Fruit fly (Drosophila melanogaster) whole organism, embryonic: ENCODE measurements around the gene Apoltp.

Source experiments
- Ada2b ChIP-seq: fragments of 200-800 bp; sonication (Bioruptor generic); IDR thresholded peaks from 2 replicates; pipeline ENCODE4 v1.3.6; 2022; ENCODE audit warnings: missing biosample characterization, missing genetic modification characterization
- C15 ChIP-seq: fragments of 200-800 bp; sonication (Bioruptor generic); IDR thresholded peaks from 3 replicates; pipeline ENCODE4 v1.3.6; 2022; ENCODE audit warnings: missing biosample characterization, missing genetic modification characterization
- CG11247 ChIP-seq: fragments of 200-800 bp; sonication (Bioruptor generic); IDR thresholded peaks from 2 replicates; pipeline ENCODE4 v1.3.6; 2022; ENCODE audit warnings: missing biosample characterization, missing genetic modification characterization
- CG11560 ChIP-seq: fragments of 200-800 bp; sonication (Bioruptor generic); IDR thresholded peaks from 3 replicates; pipeline ENCODE4 v1.3.6; 2022; ENCODE audit warnings: missing biosample characterization, missing genetic modification characterization
- CG12391 ChIP-seq: fragments of 200-800 bp; sonication (Bioruptor generic); optimal IDR thresholded peaks from 3 replicates; lab custom pipeline; 2018; ENCODE audit warnings: missing biosample characterization, mild to moderate bottlenecking, missing genetic modification characterization, moderate library complexity
- CG14860 ChIP-seq: fragments of 200-800 bp; sonication (Bioruptor generic); IDR thresholded peaks from 3 replicates; pipeline ENCODE4 v1.3.6; 2022; ENCODE audit warnings: missing biosample characterization, missing genetic modification characterization; ENCODE audit not compliant: partially characterized antibody
- CG15601 ChIP-seq: fragments of 200-800 bp; sonication (Bioruptor generic); optimal IDR thresholded peaks from 3 replicates; lab custom pipeline; 2019; ENCODE audit warnings: missing biosample characterization, mild to moderate bottlenecking, missing genetic modification characterization, moderate library complexity
- CG1647 ChIP-seq: fragments of 200-800 bp; sonication (Bioruptor generic); optimal IDR thresholded peaks from 3 replicates; lab custom pipeline; 2016; ENCODE audit warnings: missing biosample characterization, missing genetic modification characterization
- CG17328 ChIP-seq: fragments of 200-800 bp; sonication (Bioruptor generic); IDR thresholded peaks from 2 replicates; pipeline ENCODE4 v1.3.6; 2022; ENCODE audit warnings: missing biosample characterization, missing genetic modification characterization
- CG17612 ChIP-seq: fragments of 200-800 bp; sonication (Bioruptor generic); IDR thresholded peaks from 2 replicates; pipeline ENCODE4 v1.3.6; 2022; ENCODE audit warnings: missing biosample characterization, missing genetic modification characterization
- CG17912 ChIP-seq: fragments of 200-800 bp; sonication (Bioruptor generic); optimal IDR thresholded peaks from 2 replicates; lab custom pipeline; 2018; ENCODE audit warnings: missing biosample characterization, mild to moderate bottlenecking, missing genetic modification characterization
- CG2202 ChIP-seq: fragments of 200-800 bp; sonication (Bioruptor generic); optimal IDR thresholded peaks from 2 replicates; lab custom pipeline; 2018; ENCODE audit warnings: missing biosample characterization, mild to moderate bottlenecking, missing genetic modification characterization
- CG2678 ChIP-seq: fragments of 200-800 bp; sonication (Bioruptor generic); optimal IDR thresholded peaks from 3 replicates; lab custom pipeline; 2019; ENCODE audit warnings: missing biosample characterization, mild to moderate bottlenecking, missing genetic modification characterization, moderate library complexity
- CG2712 ChIP-seq: fragments of 200-800 bp; optimal IDR thresholded peaks from 3 replicates; lab custom pipeline; 2019; ENCODE audit warnings: missing biosample characterization, mild to moderate bottlenecking, missing genetic modification characterization, moderate library complexity
- CG2889 ChIP-seq: fragments of 200-800 bp; sonication (Bioruptor generic); IDR thresholded peaks from 3 replicates; pipeline ENCODE4 v1.3.6; 2022; ENCODE audit warnings: missing biosample characterization, missing genetic modification characterization
- CG33557 ChIP-seq: fragments of 200-800 bp; sonication (Bioruptor generic); optimal IDR thresholded peaks from 2 replicates; lab custom pipeline; 2019; ENCODE audit warnings: missing biosample characterization, mild to moderate bottlenecking, missing genetic modification characterization, moderate library complexity
- CG4854 ChIP-seq: fragments of 200-800 bp; sonication (Bioruptor generic); optimal IDR thresholded peaks from 2 replicates; lab custom pipeline; 2016; ENCODE audit warnings: missing biosample characterization, missing genetic modification characterization, inconsistent platforms
- CG5245 ChIP-seq: fragments of 200-800 bp; sonication (Bioruptor generic); optimal IDR thresholded peaks from 3 replicates; lab custom pipeline; 2016; ENCODE audit warnings: missing biosample characterization, missing genetic modification characterization
- CG6654 ChIP-seq: fragments of 200-800 bp; sonication (Bioruptor generic); optimal IDR thresholded peaks from 2 replicates; lab custom pipeline; 2017; ENCODE audit warnings: missing biosample characterization, mild to moderate bottlenecking, missing genetic modification characterization
- CG6813 ChIP-seq: fragments of 200-800 bp; sonication (Bioruptor generic); optimal IDR thresholded peaks from 2 replicates; lab custom pipeline; 2017; ENCODE audit warnings: missing biosample characterization, missing genetic modification characterization, mild to moderate bottlenecking, moderate library complexity, missing genetic modification reagents
- CG8944 ChIP-seq: fragments of 200-800 bp; sonication (Bioruptor generic); optimal IDR thresholded peaks from 3 replicates; lab custom pipeline; 2016; ENCODE audit warnings: missing biosample characterization, missing genetic modification characterization
- Dbx ChIP-seq: fragments of 200-800 bp; sonication (Bioruptor generic); IDR thresholded peaks from 3 replicates; pipeline ENCODE4 v1.3.6; 2022; ENCODE audit warnings: missing biosample characterization, missing genetic modification characterization
- Doc3 ChIP-seq: fragments of 200-800 bp; sonication (Bioruptor generic); IDR thresholded peaks from 3 replicates; pipeline ENCODE4 v1.3.6; 2022; ENCODE audit warnings: missing biosample characterization, missing genetic modification characterization; ENCODE audit not compliant: partially characterized antibody
- HHEX ChIP-seq: fragments of 200-800 bp; sonication (Bioruptor generic); optimal IDR thresholded peaks from 3 replicates; lab custom pipeline; 2017; ENCODE audit warnings: missing biosample characterization, mild to moderate bottlenecking, missing genetic modification characterization, missing genetic modification reagents
- Hand ChIP-seq: fragments of 200-800 bp; sonication (Bioruptor generic); optimal IDR thresholded peaks from 2 replicates; lab custom pipeline; 2017; ENCODE audit warnings: mild to moderate bottlenecking, missing biosample characterization, missing genetic modification reagents, missing genetic modification characterization
- Med ChIP-seq: fragments of 200-800 bp; sonication (Bioruptor generic); peaks from one replicate; lab custom pipeline; 2016; ENCODE audit warnings: missing biosample characterization, missing genetic modification characterization, mild to moderate bottlenecking, inconsistent platforms, moderate library complexity
- Mes4 ChIP-seq: fragments of 200-800 bp; sonication (Bioruptor generic); optimal IDR thresholded peaks from 2 replicates; lab custom pipeline; 2016; ENCODE audit warnings: missing biosample characterization, missing genetic modification characterization
- Nf-YB ChIP-seq: fragments of 200-800 bp; sonication (Bioruptor generic); optimal IDR thresholded peaks from 3 replicates; lab custom pipeline; 2019; ENCODE audit warnings: missing biosample characterization, mild to moderate bottlenecking, missing genetic modification characterization, moderate library complexity
- Ptx1 ChIP-seq: fragments of 200-800 bp; sonication (Bioruptor generic); IDR thresholded peaks from 2 replicates; pipeline ENCODE4 v1.3.6; 2022; ENCODE audit warnings: missing biosample characterization, missing genetic modification characterization
- Sin3A ChIP-seq: fragments of >200 bp; optimal IDR thresholded peaks from 2 replicates; lab custom pipeline; 2018
- Six4 ChIP-seq: fragments of 200-800 bp; sonication (Bioruptor generic); optimal IDR thresholded peaks from 2 replicates; lab custom pipeline; 2016; ENCODE audit warnings: missing biosample characterization, missing genetic modification characterization
- Stat92E ChIP-seq, 3 experiments: fragments of >200 bp in 2 of 3; fragments of 200-800 bp in 1 of 3; sonication (Bioruptor generic) in 1 of 3; optimal IDR thresholded peaks; 2 replicates each; lab custom pipeline; 2017 to 2019; ENCODE audit warnings: missing biosample characterization in 3 of 3, missing genetic modification characterization in 3 of 3, mild to moderate bottlenecking in 1 of 3, moderate library complexity in 1 of 3
- TFAM ChIP-seq: fragments of 200-800 bp; sonication (Bioruptor generic); optimal IDR thresholded peaks from 2 replicates; lab custom pipeline; 2017; ENCODE audit warnings: missing biosample characterization, missing genetic modification characterization, inconsistent platforms
- ab ChIP-seq: fragments of 200-800 bp; sonication (Bioruptor generic); optimal IDR thresholded peaks from 2 replicates; lab custom pipeline; 2016; ENCODE audit warnings: missing biosample characterization, missing genetic modification characterization
- bab2 ChIP-seq: fragments of 200-800 bp; sonication (Bioruptor generic); optimal IDR thresholded peaks from 2 replicates; lab custom pipeline; 2016; ENCODE audit warnings: missing biosample characterization, missing genetic modification characterization
- cas ChIP-seq: fragments of 200-800 bp; sonication (Bioruptor generic); IDR thresholded peaks from 2 replicates; pipeline ENCODE4 v1.3.6; 2022; ENCODE audit warnings: missing biosample characterization, missing genetic modification characterization
- cg ChIP-seq: fragments of 200-800 bp; sonication (Bioruptor generic); optimal IDR thresholded peaks from 3 replicates; lab custom pipeline; 2019; ENCODE audit warnings: missing biosample characterization, mild to moderate bottlenecking, missing genetic modification characterization, moderate library complexity
- dpn ChIP-seq, 2 experiments: fragments of 200-800 bp; sonication (Bioruptor generic); optimal IDR thresholded peaks; 3 replicates each; lab custom pipeline; 2016; ENCODE audit warnings: missing biosample characterization in 2 of 2, missing genetic modification characterization in 2 of 2
- en ChIP-seq: fragments of 200-800 bp; sonication (Bioruptor generic); optimal IDR thresholded peaks from 2 replicates; lab custom pipeline; 2016; ENCODE audit warnings: missing biosample characterization, missing genetic modification characterization
- fd96Cb ChIP-seq: fragments of 200-800 bp; sonication (Bioruptor generic); optimal IDR thresholded peaks from 2 replicates; lab custom pipeline; 2018; ENCODE audit warnings: missing biosample characterization, mild to moderate bottlenecking, missing genetic modification characterization, moderate library complexity
- h ChIP-seq: fragments of >200 bp; optimal IDR thresholded peaks from 2 replicates; lab custom pipeline; 2017
- ham ChIP-seq: fragments of 200-800 bp; sonication (Bioruptor generic); IDR thresholded peaks from 2 replicates; pipeline ENCODE4 v1.3.6; 2022; ENCODE audit warnings: missing biosample characterization, missing genetic modification characterization
- hb ChIP-seq: fragments of 200-800 bp; sonication (Bioruptor generic); IDR thresholded peaks from 3 replicates; pipeline ENCODE4 v1.3.6; 2022; ENCODE audit warnings: missing biosample characterization, missing genetic modification characterization; ENCODE audit not compliant: partially characterized antibody
- her ChIP-seq: fragments of 200-800 bp; sonication (Bioruptor generic); optimal IDR thresholded peaks from 2 replicates; lab custom pipeline; 2016; ENCODE audit warnings: missing biosample characterization, missing genetic modification characterization
- lbe ChIP-seq: fragments of 200-800 bp; sonication (Bioruptor generic); optimal IDR thresholded peaks from 2 replicates; lab custom pipeline; 2016; ENCODE audit warnings: missing biosample characterization, mild to moderate bottlenecking, missing genetic modification characterization
- nerfin-1 ChIP-seq: fragments of 200-800 bp; sonication (Bioruptor generic); optimal IDR thresholded peaks from 3 replicates; lab custom pipeline; 2019; ENCODE audit warnings: missing biosample characterization, mild to moderate bottlenecking, missing genetic modification characterization, moderate library complexity
- peb ChIP-seq: fragments of 200-800 bp; sonication (Bioruptor generic); IDR thresholded peaks from 2 replicates; pipeline ENCODE4 v1.3.6; 2022; ENCODE audit warnings: missing biosample characterization, missing genetic modification characterization
- sc ChIP-seq, 3 experiments: fragments of >200 bp in 2 of 3; fragments of 200-800 bp in 1 of 3; sonication (Bioruptor generic) in 1 of 3; optimal IDR thresholded peaks; 2 replicates in 2 of 3; 3 replicates in 1 of 3; lab custom pipeline; 2017; ENCODE audit warnings: mild to moderate bottlenecking in 1 of 3, missing biosample characterization in 1 of 3, missing genetic modification characterization in 1 of 3, missing genetic modification reagents in 1 of 3
- tap ChIP-seq: fragments of 200-800 bp; optimal IDR thresholded peaks from 3 replicates; lab custom pipeline; 2019; ENCODE audit warnings: missing biosample characterization, mild to moderate bottlenecking, missing genetic modification characterization, moderate library complexity
- z ChIP-seq: fragments of 200-800 bp; sonication (Bioruptor generic); IDR thresholded peaks from 3 replicates; pipeline ENCODE4 v1.3.6; 2022; ENCODE audit warnings: missing biosample characterization, missing genetic modification characterization
- zf30C ChIP-seq: fragments of 200-800 bp; sonication (Bioruptor generic); optimal IDR thresholded peaks from 3 replicates; lab custom pipeline; 2018; ENCODE audit warnings: missing biosample characterization, mild to moderate bottlenecking, missing genetic modification characterization

Apoltp gene

DNA sequence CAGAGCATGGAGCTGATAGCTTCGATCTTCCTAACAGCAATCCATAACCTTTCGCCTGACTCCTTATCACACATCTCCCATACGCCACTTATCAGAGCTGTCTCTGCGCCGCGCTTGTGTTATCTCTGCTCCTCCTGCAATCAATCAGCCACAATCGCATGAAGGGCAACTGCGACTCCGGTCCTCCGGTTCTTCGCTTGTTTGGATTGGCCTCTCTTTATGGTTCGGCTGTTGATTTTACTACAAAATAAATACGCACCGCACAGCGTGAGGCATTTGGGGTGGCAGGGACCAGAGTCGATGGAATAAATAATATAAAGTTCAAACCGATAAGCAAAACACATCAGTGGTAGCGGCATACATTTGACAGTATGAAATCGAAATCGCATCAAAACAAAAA, 881 bp upstream of the Apoltp start (continued):
- TF ChIP-seq Med (GFP tag; lab: Kevin White, UChicago) (peak; percentile 93), nerfin-1 (tag; lab: Kevin White, UChicago) (no peak), CG2889 (GFP tag; lab: Robert Waterston, UW) (no peak), her (GFP tag; lab: Kevin White, UChicago) (peak; percentile 38), en (GFP tag; lab: Kevin White, UChicago) (no peak), Ptx1 (GFP tag; lab: Robert Waterston, UW) (0 out of 2 replicates have a peak, but pooled peaks have one; percentile 11), TFAM (no peak), zf30C (GFP tag; lab: Kevin White, UChicago) (no peak), CG4854 (GFP tag; lab: Kevin White, UChicago) (peak; percentile 20), Ada2b (GFP tag; lab: Robert Waterston, UW) (no peak), CG8944 (GFP tag; lab: Kevin White, UChicago) (peak; percentile 18), CG33557 (peak; percentile 86), HHEX (GFP tag; lab: Kevin White, UChicago) (peak; percentile 55), C15 (GFP tag; lab: Robert Waterston, UW) (no peak), bab2 (GFP tag; lab: Kevin White, UChicago) (peak; percentile 84), Sin3A (lab: Kevin White, UChicago) (no peak), fd96Cb (tag; lab: Kevin White, UChicago) (peak; percentile 47), cas (GFP tag; lab: Robert Waterston, UW) (no peak), z (GFP tag; lab: Robert Waterston, UW) (peak; percentile 68; the same call in 2 of the 3 replicates), cg (GFP tag; lab: Kevin White, UChicago) (no peak), CG15601 (tag; lab: Kevin White, UChicago) (peak; percentile 77), Hand (no peak), CG5245 (GFP tag; lab: Kevin White, UChicago) (peak; percentile 34), CG6654 (GFP tag; lab: Kevin White, UChicago) (no peak), peb (GFP tag; lab: Robert Waterston, UW) (peak; percentile 42; the same call in 1 of the 2 replicates), Doc3 (no peak), CG17912 (GFP tag; lab: Kevin White, UChicago) (no peak), CG1647 (GFP tag; lab: Kevin White, UChicago) (peak; percentile 58), Mes4 (GFP tag; lab: Kevin White, UChicago) (peak; percentile 57), h (lab: Kevin White, UChicago) (no peak), lbe (GFP tag; lab: Kevin White, UChicago) (no peak), Stat92E (GFP tag; optimal IDR thresholded peaks at IDR 0.05; lab: Kevin White, UChicago) (no peak), CG17612 (GFP tag; lab: Robert Waterston, UW) (no peak), CG11247 (GFP tag; lab: Robert Waterston, UW) (peak; percentile 60), Nf-YB (GFP tag; lab: Kevin White, UChicago) (peak; percentile 52), CG6813 (GFP tag; lab: Kevin White, UChicago) (peak; percentile 91), ab (GFP tag; lab: Kevin White, UChicago) (no peak), CG2712 (peak; percentile 71), tap (tag; lab: Kevin White, UChicago) (peak; percentile 49), sc (optimal IDR thresholded peaks at IDR 0.05; lab: Kevin White, UChicago) (no peak), sc (GFP tag; optimal IDR thresholded peaks at IDR 0.05; lab: Kevin White, UChicago) (peak; percentile 51), CG14860 (GFP tag; lab: Robert Waterston, UW) (no peak), CG11560 (no peak), ham (GFP tag; lab: Robert Waterston, UW) (no peak), dpn (GFP tag; optimal IDR thresholded peaks at IDR 0.05; lab: Kevin White, UChicago) (peak in 1 of 2 experiments; percentile 63), CG2202 (tag; lab: Kevin White, UChicago) (peak; percentile 83), Six4 (GFP tag; lab: Kevin White, UChicago) (peak; percentile 49), CG12391 (tag; lab: Kevin White, UChicago) (peak; percentile 13), CG17328 (GFP tag; lab: Robert Waterston, UW) (peak; percentile 56; the same call in 1 of the 2 replicates), Dbx (GFP tag; lab: Robert Waterston, UW) (no peak), CG2678 (tag; lab: Kevin White, UChicago) (peak; percentile 71), hb (GFP tag; lab: Robert Waterston, UW) (no peak)
